Worm (Caenorhabditis elegans) whole organism, late embryonic: Measurements from ENCODE around the gene ksr-1.

Source experiments
- C08G9.2 ChIP-seq: sonication (generic microtip); optimal IDR thresholded peaks from 2 replicates; lab custom pipeline; 2016; ENCODE audit warnings: mild to moderate bottlenecking, missing genetic modification characterization, moderate library complexity, missing compliant biosample characterization
- C38D4.7 ChIP-seq: fragments of 200-800 bp; sonication (Bioruptor generic); optimal IDR thresholded peaks from 2 replicates; lab custom pipeline; 2018; ENCODE audit warnings: mild to moderate bottlenecking, missing genetic modification characterization, moderate library complexity, missing compliant biosample characterization
- K02D7.2 ChIP-seq: sonication (generic microtip); optimal IDR thresholded peaks from 2 replicates; lab custom pipeline; 2017; ENCODE audit warnings: mild to moderate bottlenecking, missing genetic modification characterization, missing compliant biosample characterization
- T23F11.4 ChIP-seq: fragments of 200-800 bp; sonication (Bioruptor generic); optimal IDR thresholded peaks from 2 replicates; lab custom pipeline; 2018; ENCODE audit warnings: mild to moderate bottlenecking, missing genetic modification characterization, missing compliant biosample characterization
- ahr-1 ChIP-seq: sonication (generic microtip); optimal IDR thresholded peaks from 2 replicates; lab custom pipeline; 2016; ENCODE audit warnings: missing genetic modification characterization, missing compliant biosample characterization
- ama-1 ChIP-seq: fragments of 150-350 bp; optimal IDR thresholded peaks from 2 replicates; lab custom pipeline; 2014
- ceh-14 ChIP-seq: sonication (generic microtip); optimal IDR thresholded peaks from 2 replicates; lab custom pipeline; 2016; ENCODE audit warnings: missing genotype, missing genetic modification characterization, missing compliant biosample characterization
- ceh-22 ChIP-seq: sonication (generic microtip); optimal IDR thresholded peaks from 2 replicates; lab custom pipeline; 2017; ENCODE audit warnings: missing biosample characterization, missing genetic modification characterization
- ceh-24 ChIP-seq: sonication (generic microtip); optimal IDR thresholded peaks from 2 replicates; lab custom pipeline; 2016; ENCODE audit warnings: mild to moderate bottlenecking, missing genetic modification characterization, missing compliant biosample characterization
- ceh-30 ChIP-seq: fragments of 150-350 bp; optimal IDR thresholded peaks from 2 replicates; lab custom pipeline; 2014; ENCODE audit warnings: missing biosample characterization, missing genetic modification characterization
- ceh-34 ChIP-seq: sonication (generic microtip); optimal IDR thresholded peaks from 2 replicates; lab custom pipeline; 2016; ENCODE audit warnings: mild to moderate bottlenecking, missing genetic modification characterization, missing compliant biosample characterization
- ceh-48 ChIP-seq: sonication (generic microtip); optimal IDR thresholded peaks from 2 replicates; lab custom pipeline; 2016; ENCODE audit warnings: missing genetic modification characterization, inconsistent platforms, missing compliant biosample characterization
- ceh-6 ChIP-seq: fragments of 200-800 bp; sonication (Bioruptor generic); optimal IDR thresholded peaks from 2 replicates; lab custom pipeline; 2018; ENCODE audit warnings: mild to moderate bottlenecking, missing genetic modification characterization, missing compliant biosample characterization
- che-1 ChIP-seq: sonication (generic microtip); optimal IDR thresholded peaks from 2 replicates; lab custom pipeline; 2016; ENCODE audit warnings: mild to moderate bottlenecking, missing genetic modification characterization, missing compliant biosample characterization
- ets-4 ChIP-seq: sonication (generic microtip); optimal IDR thresholded peaks from 2 replicates; lab custom pipeline; 2016; ENCODE audit warnings: missing genetic modification characterization, missing compliant biosample characterization
- fax-1 ChIP-seq: sonication (generic microtip); optimal IDR thresholded peaks from 2 replicates; lab custom pipeline; 2016; ENCODE audit warnings: missing genotype, missing genetic modification characterization, missing compliant biosample characterization
- hlh-15 ChIP-seq: sonication (generic microtip); optimal IDR thresholded peaks from 2 replicates; lab custom pipeline; 2016; ENCODE audit warnings: missing genetic modification characterization, missing compliant biosample characterization
- hlh-30 ChIP-seq: sonication (generic microtip); optimal IDR thresholded peaks from 2 replicates; lab custom pipeline; 2017; ENCODE audit warnings: antibody characterized with exemption, missing genetic modification characterization, missing compliant biosample characterization; ENCODE audit not compliant: insufficient read depth
- hlh-6 ChIP-seq: sonication (generic microtip); optimal IDR thresholded peaks from 2 replicates; lab custom pipeline; 2016; ENCODE audit warnings: missing genotype, missing genetic modification characterization, missing compliant biosample characterization
- lim-6 ChIP-seq: sonication (generic microtip); optimal IDR thresholded peaks from 2 replicates; lab custom pipeline; 2016; ENCODE audit warnings: missing genetic modification characterization, missing compliant biosample characterization
- lin-11 ChIP-seq: fragments of 200-800 bp; sonication (Bioruptor generic); optimal IDR thresholded peaks from 2 replicates; lab custom pipeline; 2018; ENCODE audit warnings: mild to moderate bottlenecking, missing genetic modification characterization, missing compliant biosample characterization
- mec-3 ChIP-seq: sonication (generic microtip); optimal IDR thresholded peaks from 2 replicates; lab custom pipeline; 2016; ENCODE audit warnings: borderline replicate concordance, missing genetic modification characterization, missing compliant biosample characterization
- nfya-1 ChIP-seq: sonication (generic microtip); optimal IDR thresholded peaks from 2 replicates; lab custom pipeline; 2017; ENCODE audit warnings: missing genetic modification characterization, mild to moderate bottlenecking, missing compliant biosample characterization, antibody characterized with exemption, moderate library complexity
- nhr-232 ChIP-seq: sonication (generic microtip); optimal IDR thresholded peaks from 2 replicates; lab custom pipeline; 2016; ENCODE audit warnings: missing genetic modification characterization, missing compliant biosample characterization
- npax-4 ChIP-seq: sonication (generic microtip); optimal IDR thresholded peaks from 2 replicates; lab custom pipeline; 2016; ENCODE audit warnings: missing genetic modification characterization, missing compliant biosample characterization
- pat-9 ChIP-seq: fragments of 200-800 bp; sonication (Bioruptor generic); optimal IDR thresholded peaks from 2 replicates; lab custom pipeline; 2018; ENCODE audit warnings: mild to moderate bottlenecking, missing genetic modification characterization, moderate library complexity, missing compliant biosample characterization
- pax-1 ChIP-seq: fragments of 150-350 bp; optimal IDR thresholded peaks from 2 replicates; lab custom pipeline; 2014; ENCODE audit warnings: missing biosample characterization, missing genetic modification characterization
- pha-4 ChIP-seq: fragments of 150-350 bp; optimal IDR thresholded peaks from 2 replicates; lab custom pipeline; 2018; ENCODE audit warnings: missing biosample characterization, missing genetic modification reagents, missing genetic modification characterization
- pros-1 ChIP-seq: fragments of 150-350 bp; optimal IDR thresholded peaks from 2 replicates; lab custom pipeline; 2014; ENCODE audit warnings: missing biosample characterization, missing genetic modification reagents, missing genetic modification characterization
- rnt-1 ChIP-seq: sonication (generic microtip); optimal IDR thresholded peaks from 2 replicates; lab custom pipeline; 2016; ENCODE audit warnings: missing genetic modification characterization, missing compliant biosample characterization
- sdc-2 ChIP-seq: sonication (generic microtip); optimal IDR thresholded peaks from 2 replicates; lab custom pipeline; 2016; ENCODE audit warnings: missing genotype, missing genetic modification characterization, missing compliant biosample characterization
- syd-9 ChIP-seq: sonication (generic microtip); optimal IDR thresholded peaks from 2 replicates; lab custom pipeline; 2016; ENCODE audit warnings: mild to moderate bottlenecking, missing genetic modification characterization, moderate library complexity, missing compliant biosample characterization
- unc-3 ChIP-seq, 2 experiments: fragments of 200-800 bp in 1 of 2; sonication (Bioruptor generic) in 1 of 2; sonication (generic microtip) in 1 of 2; conservative IDR thresholded peaks in 1 of 2; optimal IDR thresholded peaks in 1 of 2; 2 replicates each; pipeline versions ENCODE4 v1.3.6 to Lab custom; 2016 to 2022; ENCODE audit warnings: missing compliant biosample characterization in 2 of 2, missing genetic modification characterization in 2 of 2, missing genetic modification reagents in 1 of 2
- unc-42 ChIP-seq: sonication (generic microtip); optimal IDR thresholded peaks from 2 replicates; lab custom pipeline; 2016; ENCODE audit warnings: missing genotype, missing genetic modification characterization, missing compliant biosample characterization
- unc-55 ChIP-seq: sonication (generic microtip); optimal IDR thresholded peaks from 2 replicates; lab custom pipeline; 2017; ENCODE audit warnings: missing biosample characterization, missing genetic modification reagents, missing genetic modification characterization
- unc-86 ChIP-seq: sonication (generic microtip); optimal IDR thresholded peaks from 2 replicates; lab custom pipeline; 2016; ENCODE audit warnings: missing genetic modification characterization, missing compliant biosample characterization
- zip-5 ChIP-seq: sonication (generic microtip); optimal IDR thresholded peaks from 2 replicates; lab custom pipeline; 2016; ENCODE audit warnings: missing genetic modification characterization, missing compliant biosample characterization

Gene ksr-1

DNA sequence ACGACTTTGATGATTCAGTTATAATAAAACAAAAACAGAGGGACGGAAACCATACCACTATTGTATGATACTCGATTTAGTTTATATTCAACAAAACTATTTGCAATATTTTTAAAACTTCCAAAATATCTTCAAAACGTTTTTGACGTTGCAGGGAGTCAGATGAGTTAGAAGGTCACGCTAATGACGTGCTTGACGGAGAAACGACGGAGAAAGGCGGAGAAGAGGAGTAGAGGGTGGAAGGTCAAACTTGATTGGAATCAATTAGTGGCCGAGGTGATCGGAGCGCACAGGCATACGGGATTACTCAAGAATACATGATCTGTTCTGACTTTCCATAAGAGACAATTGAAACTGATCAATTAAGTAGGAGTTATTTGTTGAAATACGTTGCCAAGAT lies 27.8 kb downstream of the ksr-1 start:
- TF ChIP-seq pha-4 (tag; lab: Kevin White, UChicago) = no peak
- no peak for TF ChIP-seq pros-1 (tag; lab: Kevin White, UChicago)
- no peak for TF ChIP-seq che-1 (tag; lab: Kevin White, UChicago)
- TF ChIP-seq ceh-48 (tag; lab: Kevin White, UChicago) = no peak
- no peak for TF ChIP-seq lim-6
- no peak for TF ChIP-seq pat-9 (tag; lab: Kevin White, UChicago)
- TF ChIP-seq ceh-30 (tag; lab: Kevin White, UChicago) = no peak
- no peak for TF ChIP-seq lin-11
- TF ChIP-seq ets-4 (tag; lab: Kevin White, UChicago) = no peak
- TF ChIP-seq nfya-1 (tag; lab: Kevin White, UChicago) = no peak
- no peak for TF ChIP-seq nhr-232 (tag; lab: Kevin White, UChicago)
- TF ChIP-seq pax-1 = no peak
- no peak for TF ChIP-seq ceh-14
- no peak for TF ChIP-seq rnt-1 (tag; lab: Kevin White, UChicago)
- TF ChIP-seq unc-3 (GFP tag; conservative IDR thresholded peaks at IDR 0.05; lab: Robert Waterston, UW) = no peak
- TF ChIP-seq unc-3 (tag; optimal IDR thresholded peaks at IDR 0.05; lab: Kevin White, UChicago) = no peak
- no peak for TF ChIP-seq mec-3 (tag; lab: Kevin White, UChicago)
- TF ChIP-seq unc-55 = no peak
- TF ChIP-seq hlh-6 = no peak
- no peak for TF ChIP-seq syd-9 (tag; lab: Kevin White, UChicago)
- TF ChIP-seq ahr-1 (tag; lab: Kevin White, UChicago) = no peak

DNA sequence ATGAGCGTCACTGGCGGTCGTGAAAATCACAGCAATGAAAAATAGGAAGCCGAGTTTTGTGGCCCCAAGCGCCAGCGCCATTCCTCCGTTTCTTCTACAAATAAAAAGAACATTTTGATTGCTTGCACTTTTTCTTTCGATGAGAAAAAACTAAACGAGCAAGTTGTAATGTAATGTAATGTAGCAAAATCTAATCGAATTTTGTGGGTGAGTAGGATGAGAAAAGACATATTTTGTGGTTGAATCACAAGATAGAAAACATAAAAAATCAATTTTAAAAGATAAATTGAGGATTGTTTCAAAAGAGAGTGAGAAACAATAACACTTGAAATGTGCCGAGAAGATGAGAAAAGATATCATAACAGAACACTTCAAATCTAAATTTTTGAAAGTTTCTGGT lies 32.6 kb downstream of the ksr-1 start, which contains the start of gene R09F10.5:
TSS of gene R09F10.5 (minus strand) at position 101 of the 400 bp plus-strand sequence.
- TF ChIP-seq ceh-30 (tag; lab: Kevin White, UChicago) (no peak), C38D4.7 (GFP tag; lab: Kevin White, UChicago) (no peak), pha-4 (tag; lab: Kevin White, UChicago) (no peak), T23F11.4 (no peak), C08G9.2 (tag; lab: Kevin White, UChicago) (no peak), ama-1 (lab: Kevin White, UChicago) (no peak), ceh-24 (tag; lab: Kevin White, UChicago) (no peak), hlh-15 (tag; lab: Kevin White, UChicago) (no peak), ceh-6 (GFP tag; lab: Kevin White, UChicago) (no peak)

DNA sequence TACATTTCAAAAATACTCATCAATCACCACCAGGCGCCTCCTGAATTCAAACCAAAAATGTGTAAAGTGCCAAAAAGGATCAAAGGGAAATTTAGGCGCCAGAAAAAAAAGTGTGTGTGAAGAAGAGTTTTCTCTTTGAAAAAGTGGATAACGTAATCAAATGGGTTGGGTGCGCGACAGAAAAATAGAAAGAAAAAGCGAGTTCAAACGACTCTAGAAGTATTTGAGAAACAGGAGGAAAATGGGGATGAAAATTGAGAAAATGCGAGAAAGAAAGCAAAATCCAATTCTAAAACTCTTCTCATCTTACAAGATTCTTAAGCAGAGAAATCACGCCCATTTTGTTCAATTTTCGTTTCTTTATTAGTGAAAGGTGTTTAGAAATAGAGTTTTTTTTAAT lies 33.5 kb downstream of the ksr-1 start:
- no peak for TF ChIP-seq T23F11.4
- peak; percentile 78 for TF ChIP-seq unc-42 (tag; lab: Kevin White, UChicago)

DNA sequence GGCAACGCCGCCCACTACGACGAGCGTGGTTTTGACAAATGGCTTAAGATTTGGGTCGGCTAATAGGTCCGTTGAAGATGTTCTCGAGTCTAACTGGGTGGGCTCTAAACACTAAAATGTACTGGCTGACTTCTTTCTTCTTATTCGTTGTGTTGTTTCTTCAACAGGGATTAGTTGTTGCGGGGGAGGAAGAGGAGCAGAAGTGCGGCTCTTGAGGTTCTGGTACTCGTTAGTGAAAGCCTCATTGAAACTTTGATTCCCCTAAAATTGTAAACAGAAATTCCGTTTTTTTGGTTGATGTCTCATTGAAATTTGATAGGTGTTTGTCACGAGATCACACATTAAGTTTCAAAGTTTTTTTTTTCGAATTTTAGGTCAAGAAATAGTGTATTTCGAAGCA lies 35.8 kb downstream of the ksr-1 start:
- TF ChIP-seq ceh-22 (tag; lab: Kevin White, UChicago) (no peak), fax-1 (tag; lab: Kevin White, UChicago) (no peak), ahr-1 (tag; lab: Kevin White, UChicago) (no peak), unc-42 (tag; lab: Kevin White, UChicago) (no peak), T23F11.4 (no peak), zip-5 (tag; lab: Kevin White, UChicago) (no peak), K02D7.2 (tag; lab: Kevin White, UChicago) (no peak), syd-9 (tag; lab: Kevin White, UChicago) (no peak), hlh-30 (tag; lab: Kevin White, UChicago) (no peak), hlh-15 (tag; lab: Kevin White, UChicago) (no peak), nfya-1 (tag; lab: Kevin White, UChicago) (no peak), ceh-34 (tag; lab: Kevin White, UChicago) (no peak), pha-4 (tag; lab: Kevin White, UChicago) (no peak), npax-4 (tag; lab: Kevin White, UChicago) (no peak), sdc-2 (no peak), unc-86 (tag; lab: Kevin White, UChicago) (no peak)
